Worm (Caenorhabditis elegans) whole organism, L2 larva: Measurements from ENCODE around the gene lgc-20.

ENCODE experiments used
- aly-2 ChIP-seq: fragments of 150-350 bp; optimal IDR thresholded peaks from 2 replicates; lab custom pipeline; 2014; ENCODE audit warnings: missing biosample characterization, missing genetic modification characterization
- gmeb-1 ChIP-seq: fragments of 150-350 bp; optimal IDR thresholded peaks from 2 replicates; lab custom pipeline; 2014; ENCODE audit warnings: missing biosample characterization, missing genetic modification characterization
- nhr-10 ChIP-seq: sonication (generic microtip); optimal IDR thresholded peaks from 2 replicates; lab custom pipeline; 2017; ENCODE audit warnings: missing biosample characterization, missing genetic modification characterization

ce11 chrII:11344554-11344953 is 1.1 kb upstream of the lgc-20 start:
- TF ChIP-seq gmeb-1 (tag; lab: Kevin White, UChicago): no peak
- no peak for TF ChIP-seq nhr-10 (tag; lab: Kevin White, UChicago)
- no peak for TF ChIP-seq aly-2 (tag; lab: Kevin White, UChicago)
